Fruit fly (Drosophila melanogaster): ENCODE data around the gene pit.

pit gene

dm6 chr3R:22034160-22034742 is at the start of gene pit, which contains the start of the genes CG45099, CG6015 and Fadd:
TSS of gene pit (plus strand) at chr3R:22034298.
TSS of gene CG45099 (minus strand) at chr3R:22034286.
TSS of gene CG6015 (minus strand) at chr3R:22034286.
TSS of gene Fadd (plus strand) at chr3R:22034455.
- TF ChIP-seq CG8478 (optimal IDR thresholded peaks at IDR 0.05) = no peak
- TF ChIP-seq pan (optimal IDR thresholded peaks at IDR 0.05) = no peak
- TF ChIP-seq usp (GFP tag; optimal IDR thresholded peaks at IDR 0.05) = no peak
- TF ChIP-seq EcR (GFP tag; optimal IDR thresholded peaks at IDR 0.05) = no peak
- no peak for TF ChIP-seq Dll (optimal IDR thresholded peaks at IDR 0.05)
- no peak for TF ChIP-seq psq (optimal IDR thresholded peaks at IDR 0.05)

dm6 chr3R:21987546-21987945 is 46.6 kb upstream of the pit start:
- no peak for TF ChIP-seq usp (GFP tag; optimal IDR thresholded peaks at IDR 0.05)
- no peak for TF ChIP-seq EcR (GFP tag; optimal IDR thresholded peaks at IDR 0.05)
- no peak for TF ChIP-seq pan (optimal IDR thresholded peaks at IDR 0.05)
- TF ChIP-seq CG8478 (optimal IDR thresholded peaks at IDR 0.05) = no peak
- no peak for TF ChIP-seq psq (optimal IDR thresholded peaks at IDR 0.05)
- no peak for TF ChIP-seq Dll (optimal IDR thresholded peaks at IDR 0.05)

DNA sequence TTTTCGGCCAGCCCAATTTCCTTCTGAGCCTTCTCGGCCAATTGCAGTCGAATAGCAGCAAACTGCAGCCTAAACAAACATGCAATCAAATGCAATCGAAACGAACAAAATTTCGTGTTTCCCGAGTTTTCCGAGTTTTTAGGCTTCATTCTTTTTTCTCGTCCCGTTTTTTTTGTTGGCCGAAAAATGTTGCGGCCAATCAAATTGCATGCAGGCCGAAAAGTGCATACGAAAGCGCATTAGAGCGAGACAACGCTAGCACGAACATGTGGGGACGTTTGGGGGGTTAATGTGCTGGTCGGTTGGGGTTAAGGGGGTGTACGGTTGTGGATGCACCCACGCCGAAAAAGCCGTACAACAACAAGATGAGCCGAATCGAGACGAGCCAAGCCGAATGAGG is 44.3 kb upstream of the pit start:
- TF ChIP-seq usp (GFP tag; optimal IDR thresholded peaks at IDR 0.05) (no peak), psq (optimal IDR thresholded peaks at IDR 0.05) (no peak)

- no peak for TF ChIP-seq usp (GFP tag; optimal IDR thresholded peaks at IDR 0.05)
- no peak for TF ChIP-seq psq (optimal IDR thresholded peaks at IDR 0.05)
- no peak for TF ChIP-seq Dll (optimal IDR thresholded peaks at IDR 0.05)
- no peak for TF ChIP-seq EcR (GFP tag; optimal IDR thresholded peaks at IDR 0.05)
- no peak for TF ChIP-seq CG8478 (optimal IDR thresholded peaks at IDR 0.05)
- TF ChIP-seq pan (optimal IDR thresholded peaks at IDR 0.05) = no peak
These were observed 42.5 kb upstream of the pit start for dm6 chr3R:21991603-21992002.

dm6 chr3R:21992909-21993308 is 41.2 kb upstream of the pit start:
- TF ChIP-seq EcR (GFP tag; optimal IDR thresholded peaks at IDR 0.05) (no peak), Dll (optimal IDR thresholded peaks at IDR 0.05) (no peak), psq (optimal IDR thresholded peaks at IDR 0.05) (no peak), usp (GFP tag; optimal IDR thresholded peaks at IDR 0.05) (no peak), CG8478 (optimal IDR thresholded peaks at IDR 0.05) (no peak)

dm6 chr3R:21998877-21999276 is 35.2 kb upstream of the pit start:
- no peak for TF ChIP-seq pan (optimal IDR thresholded peaks at IDR 0.05)
- TF ChIP-seq EcR (GFP tag; optimal IDR thresholded peaks at IDR 0.05) = no peak
- no peak for TF ChIP-seq CG8478 (optimal IDR thresholded peaks at IDR 0.05)
- no peak for TF ChIP-seq psq (optimal IDR thresholded peaks at IDR 0.05)
- no peak for TF ChIP-seq usp (GFP tag; optimal IDR thresholded peaks at IDR 0.05)
- TF ChIP-seq Dll (optimal IDR thresholded peaks at IDR 0.05) = no peak

DNA sequence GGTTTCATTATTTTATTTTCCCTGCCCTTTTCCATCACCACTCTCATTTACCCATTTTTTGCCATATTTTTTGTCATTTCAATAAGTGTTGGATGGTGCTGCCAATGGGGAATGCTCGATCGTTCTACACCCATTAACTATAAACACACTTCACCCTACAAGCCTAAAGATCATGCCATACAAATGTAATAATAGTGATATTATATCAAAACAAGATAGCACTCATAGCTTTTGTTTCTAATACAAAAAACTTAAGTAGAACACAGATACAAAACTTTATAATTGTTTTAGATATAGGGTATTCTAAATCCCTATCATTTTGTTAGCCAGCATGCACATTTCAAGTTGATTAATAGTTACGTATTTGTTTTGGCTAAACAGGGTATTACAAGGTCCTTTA is 34.5 kb upstream of the pit start:
- TF ChIP-seq psq (optimal IDR thresholded peaks at IDR 0.05) (no peak), pan (optimal IDR thresholded peaks at IDR 0.05) (peak; percentile 52)

DNA sequence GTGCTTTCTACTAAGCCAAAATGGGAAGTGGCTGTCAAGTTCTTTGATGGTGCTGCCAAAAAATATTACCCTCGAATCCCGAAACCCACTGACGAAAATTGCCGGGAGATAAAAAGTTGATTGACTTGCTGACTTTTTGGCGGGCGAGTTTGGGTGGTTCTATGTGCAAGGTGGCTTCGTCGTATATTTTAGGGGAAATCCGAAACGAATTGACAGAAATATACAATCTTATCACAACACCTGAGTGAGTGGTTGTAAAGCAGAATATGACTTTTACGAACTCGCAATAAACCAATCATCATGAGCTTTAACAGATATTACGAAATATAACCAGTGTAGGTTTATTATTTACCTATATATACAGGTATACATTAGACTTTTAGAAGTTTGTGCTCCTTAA is 30.6 kb upstream of the pit start:
- TF ChIP-seq CG8478 (optimal IDR thresholded peaks at IDR 0.05) = no peak
- TF ChIP-seq psq (optimal IDR thresholded peaks at IDR 0.05) = no peak

dm6 chr3R:22014397-22014796 is 19.7 kb upstream of the pit start, which contains the start of gene Theg:
TSS of gene Theg (plus strand) at chr3R:22014697.
- no peak for TF ChIP-seq pan (optimal IDR thresholded peaks at IDR 0.05)
- no peak for TF ChIP-seq Dll (optimal IDR thresholded peaks at IDR 0.05)
- no peak for TF ChIP-seq usp (GFP tag; optimal IDR thresholded peaks at IDR 0.05)
- no peak for TF ChIP-seq psq (optimal IDR thresholded peaks at IDR 0.05)
- TF ChIP-seq EcR (GFP tag; optimal IDR thresholded peaks at IDR 0.05) = no peak
- no peak for TF ChIP-seq CG8478 (optimal IDR thresholded peaks at IDR 0.05)

- TF ChIP-seq pan (optimal IDR thresholded peaks at IDR 0.05) (no peak), psq (optimal IDR thresholded peaks at IDR 0.05) (no peak), EcR (GFP tag; optimal IDR thresholded peaks at IDR 0.05) (no peak), Dll (optimal IDR thresholded peaks at IDR 0.05) (no peak), CG8478 (optimal IDR thresholded peaks at IDR 0.05) (no peak), usp (GFP tag; optimal IDR thresholded peaks at IDR 0.05) (no peak)
These were observed 15.2 kb upstream of the pit start, which contains the start of gene Idh3b for dm6 chr3R:22018777-22019420. TSS of gene Idh3b (minus strand) at chr3R:22019382.

DNA sequence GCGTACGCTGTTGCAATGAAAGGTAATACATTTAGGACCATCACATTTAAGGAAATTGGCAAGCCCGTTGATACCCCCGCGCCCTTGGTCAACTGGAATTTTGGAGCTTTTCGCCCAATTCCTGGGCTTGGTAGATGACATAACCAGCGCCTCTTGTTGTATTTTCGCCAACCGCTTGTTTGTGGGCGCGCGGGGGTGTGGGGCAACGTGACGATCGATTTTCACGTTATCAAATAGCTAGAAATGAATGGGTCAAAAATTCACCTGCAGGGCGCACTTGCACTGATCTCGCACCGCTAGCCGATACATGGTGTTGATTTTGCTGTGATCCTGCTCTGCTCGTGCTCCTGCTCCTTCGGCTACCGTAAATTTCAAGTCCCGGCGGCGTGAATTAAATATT is 11.5 kb upstream of the pit start:
- no peak for TF ChIP-seq CG8478 (optimal IDR thresholded peaks at IDR 0.05)
- TF ChIP-seq psq (optimal IDR thresholded peaks at IDR 0.05) = no peak
- no peak for TF ChIP-seq usp (GFP tag; optimal IDR thresholded peaks at IDR 0.05)
- no peak for TF ChIP-seq EcR (GFP tag; optimal IDR thresholded peaks at IDR 0.05)
- TF ChIP-seq Dll (optimal IDR thresholded peaks at IDR 0.05) = no peak
- TF ChIP-seq pan (optimal IDR thresholded peaks at IDR 0.05) = no peak

- TF ChIP-seq EcR (GFP tag; optimal IDR thresholded peaks at IDR 0.05) (no peak), CG8478 (optimal IDR thresholded peaks at IDR 0.05) (no peak), Dll (optimal IDR thresholded peaks at IDR 0.05) (no peak), pan (optimal IDR thresholded peaks at IDR 0.05) (no peak), psq (optimal IDR thresholded peaks at IDR 0.05) (no peak), usp (GFP tag; optimal IDR thresholded peaks at IDR 0.05) (no peak)
These were observed 11.0 kb upstream of the pit start, which contains the start of the genes Mitofilin and mRpL35 for dm6 chr3R:22023041-22023626. TSS of gene Mitofilin (minus strand) at chr3R:22023335. TSS of gene mRpL35 (plus strand) at chr3R:22023527.

Data from whole organism.